Worm (Caenorhabditis elegans) whole organism, early embryonic: Measurements from ENCODE around the gene hot-1.

Experiments
- B0310.2 ChIP-seq: sonication (generic microtip); optimal IDR thresholded peaks from 2 replicates; lab custom pipeline; 2016; ENCODE audit warnings: mild to moderate bottlenecking, missing genetic modification characterization, missing compliant biosample characterization
- F13C5.2 ChIP-seq: sonication (generic microtip); optimal IDR thresholded peaks from 2 replicates; lab custom pipeline; 2017; ENCODE audit warnings: mild to moderate bottlenecking, missing genetic modification characterization, inconsistent platforms, missing compliant biosample characterization
- aly-1 ChIP-seq: sonication (generic microtip); optimal IDR thresholded peaks from 2 replicates; lab custom pipeline; 2016; ENCODE audit warnings: missing genetic modification characterization, missing compliant biosample characterization
- ama-1 ChIP-seq: fragments of 150-350 bp; optimal IDR thresholded peaks from 2 replicates; lab custom pipeline; 2014
- ceh-13 ChIP-seq: fragments of 200-800 bp; sonication (Bioruptor generic); optimal IDR thresholded peaks from 2 replicates; lab custom pipeline; 2018; ENCODE audit warnings: mild to moderate bottlenecking, missing genetic modification characterization, missing compliant biosample characterization
- ceh-36 ChIP-seq: sonication (generic microtip); optimal IDR thresholded peaks from 2 replicates; lab custom pipeline; 2016; ENCODE audit warnings: missing genetic modification characterization, inconsistent platforms, missing compliant biosample characterization
- ets-7 ChIP-seq: sonication (generic microtip); optimal IDR thresholded peaks from 2 replicates; lab custom pipeline; 2016; ENCODE audit warnings: missing genotype, missing genetic modification characterization, missing compliant biosample characterization
- flt-1 ChIP-seq: fragments of 200-800 bp; sonication (Bioruptor generic); IDR thresholded peaks from 2 replicates; pipeline ENCODE4 v1.3.6; 2022; ENCODE audit warnings: missing genetic modification characterization, missing compliant biosample characterization
- hmbx-1 ChIP-seq: sonication (generic microtip); optimal IDR thresholded peaks from 2 replicates; lab custom pipeline; 2016; ENCODE audit warnings: mild to moderate bottlenecking, missing genetic modification characterization, missing compliant biosample characterization
- hmg-4 ChIP-seq: fragments of 200-800 bp; sonication (Bioruptor generic); optimal IDR thresholded peaks from 2 replicates; lab custom pipeline; 2018; ENCODE audit warnings: mild to moderate bottlenecking, missing genetic modification characterization, missing compliant biosample characterization
- hnd-1 ChIP-seq: sonication (generic microtip); optimal IDR thresholded peaks from 2 replicates; lab custom pipeline; 2016; ENCODE audit warnings: missing genetic modification characterization, missing compliant biosample characterization
- pes-1 ChIP-seq: fragments of 200-800 bp; sonication (Bioruptor generic); IDR thresholded peaks from 2 replicates; pipeline ENCODE4 v1.3.6; 2022; ENCODE audit warnings: missing genetic modification reagents, missing genetic modification characterization, missing compliant biosample characterization
- scrt-1 ChIP-seq: fragments of 200-800 bp; sonication (Bioruptor generic); IDR thresholded peaks from 2 replicates; pipeline ENCODE4 v1.3.6; 2022; ENCODE audit warnings: missing genetic modification characterization, missing compliant biosample characterization
- sea-1 ChIP-seq: fragments of 200-800 bp; sonication (Bioruptor generic); conservative IDR thresholded peaks from 2 replicates; pipeline ENCODE4 v1.3.6; 2022; ENCODE audit warnings: missing genetic modification characterization, missing compliant biosample characterization
- tbx-11 ChIP-seq: fragments of 200-800 bp; sonication (Bioruptor generic); IDR thresholded peaks from 2 replicates; pipeline ENCODE4 v1.3.6; 2022; ENCODE audit warnings: missing genetic modification characterization, missing compliant biosample characterization
- tbx-37 ChIP-seq: fragments of 200-800 bp; sonication (Bioruptor generic); conservative IDR thresholded peaks from 2 replicates; pipeline ENCODE4 v1.3.6; 2022; ENCODE audit warnings: missing genetic modification reagents, missing genetic modification characterization, missing compliant biosample characterization
- tra-4 ChIP-seq: sonication (generic microtip); optimal IDR thresholded peaks from 2 replicates; lab custom pipeline; 2017; ENCODE audit warnings: missing genetic modification characterization, missing compliant biosample characterization

Gene hot-1

DNA sequence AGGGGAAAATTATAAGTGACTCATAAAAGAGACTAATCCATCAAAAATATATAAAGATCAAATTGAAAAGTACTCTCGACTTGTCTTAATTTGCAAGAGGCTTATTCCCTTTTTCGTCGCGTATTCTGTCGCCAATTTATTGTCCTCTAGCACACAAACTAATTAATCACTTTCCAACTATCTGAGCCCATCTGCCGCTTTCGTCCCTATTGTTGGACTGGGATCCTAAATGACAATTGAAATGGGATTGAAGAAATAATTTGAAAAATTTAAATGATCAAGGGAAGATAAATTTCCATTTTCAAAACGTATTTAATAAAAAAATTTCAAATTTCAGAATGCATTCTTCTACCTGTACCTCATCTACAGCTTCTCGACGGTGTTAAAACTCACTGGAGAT is 29.7 kb downstream of the hot-1 start:
- TF ChIP-seq tbx-37, result no peak
- TF ChIP-seq tra-4 (tag; lab: Kevin White, UChicago), result no peak
- no peak for TF ChIP-seq scrt-1 (GFP tag; lab: Robert Waterston, UW)
- no peak for TF ChIP-seq ceh-13 (GFP tag; lab: Kevin White, UChicago)
- no peak for TF ChIP-seq flt-1 (GFP tag; lab: Robert Waterston, UW)
- TF ChIP-seq sea-1 (GFP tag; lab: Robert Waterston, UW), result no peak
- TF ChIP-seq ceh-36 (tag; lab: Kevin White, UChicago), result no peak
- no peak for TF ChIP-seq hmbx-1 (tag; lab: Kevin White, UChicago)
- no peak for TF ChIP-seq hnd-1 (tag; lab: Kevin White, UChicago)
- no peak for TF ChIP-seq ama-1 (lab: Kevin White, UChicago)
- no peak for TF ChIP-seq aly-1 (tag; lab: Kevin White, UChicago)
- no peak for TF ChIP-seq F13C5.2 (tag; lab: Kevin White, UChicago)

- no peak for TF ChIP-seq aly-1 (tag; lab: Kevin White, UChicago)
- no peak for TF ChIP-seq F13C5.2 (tag; lab: Kevin White, UChicago)
- TF ChIP-seq flt-1 (GFP tag; lab: Robert Waterston, UW), result no peak
- no peak for TF ChIP-seq tbx-37
- no peak for TF ChIP-seq ets-7 (tag; lab: Kevin White, UChicago)
- TF ChIP-seq tra-4 (tag; lab: Kevin White, UChicago), result no peak
- TF ChIP-seq sea-1 (GFP tag; lab: Robert Waterston, UW), result no peak
- no peak for TF ChIP-seq B0310.2 (tag; lab: Kevin White, UChicago)
- no peak for TF ChIP-seq hnd-1 (tag; lab: Kevin White, UChicago)
- TF ChIP-seq scrt-1 (GFP tag; lab: Robert Waterston, UW), result no peak
- TF ChIP-seq hmbx-1 (tag; lab: Kevin White, UChicago), result no peak
These were observed 34.8 kb downstream of the hot-1 start for ce11 chrV:14655689-14656088.

DNA sequence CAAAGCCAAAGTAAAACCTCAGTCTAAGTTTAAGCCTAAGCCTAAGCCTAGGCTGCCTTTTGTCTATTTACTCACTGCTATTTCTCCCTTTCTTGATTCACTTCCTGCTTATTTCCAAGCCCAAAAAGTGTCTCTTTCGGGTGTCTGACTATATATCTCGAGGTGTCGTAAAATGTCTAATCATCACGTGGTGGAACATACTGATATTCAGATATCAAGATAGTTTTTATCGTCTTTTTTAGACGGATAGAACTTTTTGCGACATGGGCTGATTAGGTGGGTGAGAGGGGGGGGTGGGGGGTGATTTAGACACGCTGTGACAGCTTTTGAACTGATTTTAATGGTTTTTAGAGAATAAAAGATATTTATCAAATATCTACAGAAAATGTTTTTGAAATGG is 36.0 kb downstream of the hot-1 start:
- TF ChIP-seq tbx-37 (no peak), scrt-1 (GFP tag; lab: Robert Waterston, UW) (no peak), aly-1 (tag; lab: Kevin White, UChicago) (no peak), F13C5.2 (tag; lab: Kevin White, UChicago) (no peak), hnd-1 (tag; lab: Kevin White, UChicago) (no peak)

DNA sequence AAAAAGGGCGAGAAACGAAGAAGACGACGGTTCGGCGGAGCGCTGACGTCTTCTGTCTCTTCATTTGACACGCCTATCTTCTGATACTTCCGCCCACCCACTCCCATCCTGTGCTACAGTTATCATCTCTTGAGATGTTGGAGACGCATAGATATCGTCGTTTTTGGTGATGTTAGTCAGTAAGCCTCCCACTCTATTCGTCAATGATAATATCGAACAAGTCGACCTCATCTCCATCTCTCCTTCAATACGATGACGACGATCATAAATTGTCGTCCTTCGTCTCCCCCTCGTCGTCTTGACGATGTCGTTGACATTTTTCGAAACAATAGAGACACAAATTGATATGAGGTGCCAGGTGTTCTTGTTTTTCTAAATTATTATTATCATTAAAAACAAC is 37.2 kb downstream of the hot-1 start, which contains the start of gene slc-25A29:
slc-25A29 (minus strand) TSS at position 45 of the 400 bp plus-strand sequence.
- TF ChIP-seq sea-1 (GFP tag; lab: Robert Waterston, UW) (no peak), scrt-1 (GFP tag; lab: Robert Waterston, UW) (no peak), aly-1 (tag; lab: Kevin White, UChicago) (no peak), F13C5.2 (tag; lab: Kevin White, UChicago) (no peak), ama-1 (lab: Kevin White, UChicago) (no peak), pes-1 (GFP tag; lab: Robert Waterston, UW) (no peak), ceh-36 (tag; lab: Kevin White, UChicago) (no peak), ets-7 (tag; lab: Kevin White, UChicago) (no peak), flt-1 (GFP tag; lab: Robert Waterston, UW) (no peak), tbx-11 (GFP tag; lab: Robert Waterston, UW) (no peak), tbx-37 (no peak), B0310.2 (tag; lab: Kevin White, UChicago) (no peak), hnd-1 (tag; lab: Kevin White, UChicago) (no peak), ceh-13 (GFP tag; lab: Kevin White, UChicago) (no peak), hmg-4 (no peak), tra-4 (tag; lab: Kevin White, UChicago) (no peak), hmbx-1 (tag; lab: Kevin White, UChicago) (no peak)

DNA sequence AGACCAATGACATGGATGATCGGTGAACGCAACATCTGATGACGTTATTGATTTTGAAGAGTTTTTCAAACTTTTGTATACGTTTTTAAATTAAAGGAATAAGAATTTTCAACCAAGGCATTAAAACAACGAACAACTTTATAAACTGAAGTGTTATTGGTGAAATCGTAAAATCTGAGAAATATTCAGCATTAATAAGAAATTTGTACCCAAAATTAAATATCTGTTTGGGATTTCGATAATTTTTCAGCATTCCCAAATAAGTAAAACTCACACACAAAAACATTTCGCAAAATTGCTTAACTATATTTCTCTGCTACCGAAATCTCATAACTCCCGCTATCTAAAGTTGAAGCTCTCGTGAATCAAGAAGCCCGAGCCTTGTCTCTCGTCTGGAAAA is 38.7 kb downstream of the hot-1 start:
- no peak for TF ChIP-seq tbx-11 (GFP tag; lab: Robert Waterston, UW)
- no peak for TF ChIP-seq scrt-1 (GFP tag; lab: Robert Waterston, UW)
- no peak for TF ChIP-seq tra-4 (tag; lab: Kevin White, UChicago)
- no peak for TF ChIP-seq aly-1 (tag; lab: Kevin White, UChicago)
- TF ChIP-seq hmg-4, result no peak
- TF ChIP-seq tbx-37, result no peak
- TF ChIP-seq ets-7 (tag; lab: Kevin White, UChicago), result no peak
- no peak for TF ChIP-seq pes-1 (GFP tag; lab: Robert Waterston, UW)
- TF ChIP-seq hmbx-1 (tag; lab: Kevin White, UChicago), result no peak
- TF ChIP-seq sea-1 (GFP tag; lab: Robert Waterston, UW), result no peak
- TF ChIP-seq ceh-13 (GFP tag; lab: Kevin White, UChicago), result no peak
- TF ChIP-seq ceh-36 (tag; lab: Kevin White, UChicago), result no peak

ce11 chrV:14660608-14661355 is 39.8 kb downstream of the hot-1 start, which contains the start of gene srh-17:
TSS of gene srh-17 (plus strand) at chrV:14661305.
- TF ChIP-seq scrt-1 (GFP tag; lab: Robert Waterston, UW), result no peak

DNA sequence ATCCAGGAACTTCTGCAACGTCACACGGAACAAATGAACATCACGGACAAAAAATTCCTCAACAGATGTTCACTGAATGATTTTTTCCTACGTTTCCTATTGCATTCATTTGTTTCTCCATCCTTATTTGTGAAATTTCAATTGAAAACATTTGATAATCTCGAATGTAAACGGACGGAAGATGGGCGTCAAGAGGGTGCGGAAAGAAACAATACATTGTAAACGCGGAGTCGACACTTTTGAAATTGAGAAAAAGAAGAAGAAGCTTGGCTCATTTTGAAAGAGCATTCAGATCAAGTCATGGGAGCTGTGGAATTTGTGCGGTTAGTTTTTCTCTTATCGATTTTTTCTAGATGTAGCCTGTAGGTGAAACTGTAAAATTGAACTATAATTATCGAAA is 42.1 kb downstream of the hot-1 start, which contains the start of gene C47E8.9:
C47E8.9 (plus strand) TSS at position 301 of the 400 bp plus-strand sequence.
- TF ChIP-seq F13C5.2 (tag; lab: Kevin White, UChicago) (no peak), ets-7 (tag; lab: Kevin White, UChicago) (no peak), aly-1 (tag; lab: Kevin White, UChicago) (no peak), hnd-1 (tag; lab: Kevin White, UChicago) (no peak), scrt-1 (GFP tag; lab: Robert Waterston, UW) (no peak), tbx-37 (no peak), flt-1 (GFP tag; lab: Robert Waterston, UW) (no peak), tra-4 (tag; lab: Kevin White, UChicago) (no peak), sea-1 (GFP tag; lab: Robert Waterston, UW) (no peak)
